Worm (Caenorhabditis elegans) whole organism, young adult: Measurements from ENCODE around the gene tbc-14.

Source experiments
- F10E7.11 ChIP-seq: sonication (generic microtip); optimal IDR thresholded peaks from 2 replicates; lab custom pipeline; 2017; ENCODE audit warnings: mild to moderate bottlenecking, missing genetic modification characterization, moderate library complexity, missing compliant biosample characterization
- F57A8.1 ChIP-seq: fragments of 200-800 bp; sonication (Bioruptor generic); optimal IDR thresholded peaks from 2 replicates; lab custom pipeline; 2018; ENCODE audit warnings: mild to moderate bottlenecking, missing genetic modification characterization, moderate library complexity, missing compliant biosample characterization
- ama-1 ChIP-seq, 3 experiments: fragments of 150-350 bp in 1 of 3; sonication (generic microtip) in 2 of 3; optimal IDR thresholded peaks; 2 replicates each; lab custom pipeline; 2014 to 2018; ENCODE audit warnings: missing biosample characterization in 2 of 3, missing genetic modification characterization in 2 of 3, missing genetic modification reagents in 2 of 3
- attf-3 ChIP-seq: fragments of 200-800 bp; sonication (Bioruptor generic); conservative IDR thresholded peaks from 2 replicates; pipeline ENCODE4 v1.3.6; 2022; ENCODE audit warnings: missing genetic modification reagents, missing genetic modification characterization, missing compliant biosample characterization
- dox-1 ChIP-seq: fragments of 200-800 bp; sonication (Bioruptor generic); IDR thresholded peaks from 2 replicates; pipeline ENCODE4 v1.3.6; 2022; ENCODE audit warnings: missing genetic modification reagents, missing genetic modification characterization, missing compliant biosample characterization
- hsf-1 ChIP-seq: fragments of 200-800 bp; sonication (Bioruptor generic); IDR thresholded peaks from 2 replicates; pipeline ENCODE4 v1.3.6; 2022; ENCODE audit warnings: missing genetic modification reagents, missing genetic modification characterization, missing compliant biosample characterization
- nhr-90 ChIP-seq: sonication (generic microtip); optimal IDR thresholded peaks from 2 replicates; lab custom pipeline; 2016; ENCODE audit warnings: missing genotype, mild to moderate bottlenecking, missing genetic modification characterization, missing compliant biosample characterization
- snpc-4 ChIP-seq, 5 experiments: fragments of 150-350 bp in 1 of 5; sonication (generic microtip) in 4 of 5; optimal IDR thresholded peaks; 2 replicates each; lab custom pipeline; 2014 to 2018; ENCODE audit warnings: missing genetic modification characterization in 5 of 5, missing biosample characterization in 3 of 5, antibody characterized with exemption in 2 of 5, mild to moderate bottlenecking in 2 of 5, missing compliant biosample characterization in 2 of 5, missing genotype in 2 of 5, moderate library complexity in 2 of 5, missing genetic modification reagents in 1 of 5
- tbp1 ChIP-seq: fragments of 200-800 bp; sonication (Bioruptor generic); optimal IDR thresholded peaks from 2 replicates; lab custom pipeline; 2018; ENCODE audit warnings: mild to moderate bottlenecking, missing genetic modification characterization, missing compliant biosample characterization
- unc-130 ChIP-seq: sonication (generic microtip); optimal IDR thresholded peaks from 2 replicates; lab custom pipeline; 2016; ENCODE audit warnings: missing genetic modification reagents, missing genetic modification characterization, missing compliant biosample characterization
- unc-62 ChIP-seq: fragments of 150-350 bp; optimal IDR thresholded peaks from 2 replicates; lab custom pipeline; 2014; ENCODE audit warnings: missing biosample characterization, missing genetic modification reagents, missing genetic modification characterization
- zfh-2 ChIP-seq: fragments of 200-800 bp; sonication (Bioruptor generic); conservative IDR thresholded peaks from 2 replicates; pipeline ENCODE4 v1.3.6; 2022; ENCODE audit warnings: missing genetic modification reagents, missing genetic modification characterization, missing compliant biosample characterization

DNA sequence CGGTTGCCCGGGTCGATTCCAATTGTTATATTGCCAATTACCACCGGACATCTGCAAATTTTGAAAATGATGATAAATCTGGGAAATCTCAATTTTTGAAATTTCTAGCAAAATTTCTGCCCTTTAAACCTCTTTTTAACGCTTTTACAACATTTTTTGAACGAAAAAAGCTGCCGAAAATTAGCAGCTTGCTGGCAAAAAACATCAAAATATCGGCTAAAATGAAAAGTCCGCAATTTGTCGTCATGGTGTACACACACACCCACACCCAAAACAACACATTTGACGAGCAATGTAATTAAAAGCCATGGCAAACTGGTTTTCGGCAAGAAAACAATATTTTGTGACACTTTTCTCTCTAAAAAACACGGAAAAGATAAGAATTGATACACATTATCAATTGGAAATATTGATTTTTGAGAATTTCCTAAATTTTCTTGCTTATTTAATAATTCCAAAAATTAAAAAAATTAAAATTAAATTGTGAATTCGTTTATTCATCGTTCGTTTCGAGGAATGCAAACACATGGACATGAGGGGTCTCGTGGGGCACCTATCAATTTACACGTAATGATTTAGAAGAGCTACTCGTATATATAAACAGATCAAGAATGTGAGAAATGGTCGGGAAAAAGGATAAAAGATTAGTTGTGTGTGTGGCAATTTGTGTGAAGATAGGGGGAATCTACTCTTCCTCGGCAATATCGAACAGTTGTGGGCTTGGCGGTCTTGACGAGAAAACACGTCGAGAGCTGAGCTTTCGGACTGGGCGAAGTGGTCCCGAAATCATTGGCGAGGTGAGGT is 13.4 kb upstream of the tbc-14 start, which contains the start of gene pqn-27:
- peak; percentile 97 for TF ChIP-seq ama-1 (optimal IDR thresholded peaks at IDR 0.05; lab: Kevin White, UChicago)
- peak in 1 of 2 experiments; percentile 39 for TF ChIP-seq ama-1 (GFP tag; optimal IDR thresholded peaks at IDR 0.05; lab: Kevin White, UChicago)
- TF ChIP-seq F57A8.1: no peak
- TF ChIP-seq unc-62 (GFP tag; lab: Kevin White, UChicago): no peak
- no peak for TF ChIP-seq snpc-4 (GFP tag; optimal IDR thresholded peaks at IDR 0.05; lab: Kevin White, UChicago)
- TF ChIP-seq snpc-4 (tag; optimal IDR thresholded peaks at IDR 0.05; lab: Kevin White, UChicago): peak in 1 of 4 experiments; percentile 46
- TF ChIP-seq dox-1 (GFP tag; lab: Robert Waterston, UW): peak; percentile 46
- peak; percentile 16 for TF ChIP-seq F10E7.11 (tag; lab: Kevin White, UChicago)
- no peak for TF ChIP-seq nhr-90 (tag; lab: Kevin White, UChicago)
- no peak for TF ChIP-seq attf-3 (GFP tag; lab: Robert Waterston, UW)
- TF ChIP-seq unc-130 (GFP tag; lab: Kevin White, UChicago): no peak
- no peak for TF ChIP-seq hsf-1
- TF ChIP-seq tbp1 (GFP tag; lab: Kevin White, UChicago): peak; percentile 48
- 0 out of 2 replicates have a peak, but pooled peaks have one; percentile 18 for TF ChIP-seq zfh-2 (GFP tag; lab: Robert Waterston, UW)
